Worm (Caenorhabditis elegans) whole organism, L1 larva: Measurements from ENCODE around the gene F42F12.3.

Source experiments
- C16A3.4 ChIP-seq: fragments of 150-350 bp; optimal IDR thresholded peaks from 2 replicates; lab custom pipeline; 2014; ENCODE audit warnings: missing biosample characterization, missing genetic modification characterization
- lin-39 ChIP-seq: fragments of 150-350 bp; optimal IDR thresholded peaks from 2 replicates; lab custom pipeline; 2014; ENCODE audit warnings: missing biosample characterization, missing genetic modification reagents, missing genetic modification characterization
- mep-1 ChIP-seq: fragments of 150-350 bp; optimal IDR thresholded peaks from 2 replicates; lab custom pipeline; 2014; ENCODE audit warnings: missing biosample characterization, missing genetic modification characterization
- nhr-237 ChIP-seq: fragments of 150-350 bp; optimal IDR thresholded peaks from 2 replicates; lab custom pipeline; 2014; ENCODE audit warnings: missing biosample characterization, missing genetic modification characterization
- ztf-4 ChIP-seq: fragments of 150-350 bp; optimal IDR thresholded peaks from 2 replicates; lab custom pipeline; 2014; ENCODE audit warnings: missing biosample characterization, missing genetic modification characterization

DNA sequence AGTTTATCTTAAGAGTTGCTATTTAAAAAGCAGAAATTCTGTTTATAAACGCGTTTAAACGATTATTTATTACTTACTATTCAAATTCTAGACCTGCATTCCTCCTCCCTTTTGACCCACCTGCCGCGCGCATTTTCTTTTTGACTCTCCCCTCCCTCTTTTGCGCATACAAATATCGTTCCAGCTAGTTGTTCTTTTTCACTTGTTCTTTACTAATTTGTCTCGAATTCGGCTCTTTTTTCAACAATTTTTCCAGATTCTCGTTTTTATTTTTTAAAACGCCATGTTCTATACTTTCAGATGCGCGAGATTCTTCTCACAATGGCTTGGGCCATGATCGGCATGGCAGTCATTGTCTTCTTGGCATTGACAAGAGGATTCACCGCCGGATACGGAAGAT lies 15.0 kb downstream of the F42F12.3 start, which contains the start of gene F19H6.4:
- no peak for TF ChIP-seq lin-39
- TF ChIP-seq C16A3.4: no peak
- TF ChIP-seq nhr-237 (tag; lab: Kevin White, UChicago): no peak
- TF ChIP-seq mep-1 (tag; lab: Kevin White, UChicago): no peak
- TF ChIP-seq ztf-4 (tag; lab: Kevin White, UChicago): no peak
